Worm (Caenorhabditis elegans): ENCODE results near the gene fbxc-54.

DNA sequence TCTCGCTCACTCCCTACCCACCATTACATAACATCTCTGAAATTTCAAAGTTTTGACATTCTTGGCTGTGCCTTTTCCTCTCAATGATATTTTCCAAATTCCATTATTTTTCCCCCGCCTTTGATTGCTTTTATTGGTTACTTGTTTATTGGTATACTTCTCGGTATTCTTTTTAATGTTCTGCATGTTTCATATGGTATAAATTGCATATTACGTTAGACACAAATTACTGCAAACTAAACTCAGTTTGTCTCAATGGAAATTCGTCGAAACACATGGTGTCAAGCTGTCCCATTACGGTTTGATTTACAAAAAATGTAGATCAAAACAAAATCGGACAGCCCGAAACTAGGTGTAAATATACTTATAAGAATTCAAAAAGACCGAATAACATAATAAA lies 9.6 kb upstream of the fbxc-54 start:
- TF ChIP-seq ztf-4 (tag; optimal IDR thresholded peaks at IDR 0.05) (no peak), nhr-77 (tag; optimal IDR thresholded peaks at IDR 0.05) (no peak), lir-3 (tag; optimal IDR thresholded peaks at IDR 0.05; ENCODE audit: poor library complexity) (no peak), snpc-4 (tag; optimal IDR thresholded peaks at IDR 0.05) (no peak), skn-1 (tag; optimal IDR thresholded peaks at IDR 0.05) (no peak), ztf-11 (tag; optimal IDR thresholded peaks at IDR 0.05) (no peak), ceh-82 (tag; optimal IDR thresholded peaks at IDR 0.05) (no peak), aha-1 (tag; optimal IDR thresholded peaks at IDR 0.05) (no peak), dpl-1 (GFP tag; optimal IDR thresholded peaks at IDR 0.05) (no peak), elt-3 (tag; optimal IDR thresholded peaks at IDR 0.05) (no peak), fkh-10 (GFP tag; optimal IDR thresholded peaks at IDR 0.05) (no peak), egl-27 (tag; optimal IDR thresholded peaks at IDR 0.05) (no peak), unc-62 (GFP tag; optimal IDR thresholded peaks at IDR 0.05) (no peak), ceh-8 (GFP tag; optimal IDR thresholded peaks at IDR 0.05) (no peak)
